Worm (Caenorhabditis elegans) whole organism, young adult: ENCODE results near the gene inx-18.

Experiments used
- B0336.3 ChIP-seq: fragments of 200-800 bp; sonication (Bioruptor generic); IDR thresholded peaks from 2 replicates; pipeline ENCODE4 v1.3.6; 2022; ENCODE audit warnings: missing genetic modification characterization, missing compliant biosample characterization
- F23B12.7 ChIP-seq: sonication (generic microtip); optimal IDR thresholded peaks from 2 replicates; lab custom pipeline; 2017; ENCODE audit warnings: missing genetic modification characterization, mild to moderate bottlenecking, missing compliant biosample characterization, antibody characterized with exemption, moderate library complexity; ENCODE audit not compliant: insufficient read depth
- F37B4.10 ChIP-seq: fragments of 200-800 bp; sonication (Bioruptor generic); IDR thresholded peaks from 2 replicates; pipeline ENCODE4 v1.3.6; 2022; ENCODE audit warnings: missing genetic modification characterization, missing compliant biosample characterization
- F52B5.7 ChIP-seq: sonication (generic microtip); optimal IDR thresholded peaks from 2 replicates; lab custom pipeline; 2016; ENCODE audit warnings: mild to moderate bottlenecking, missing genetic modification characterization, missing compliant biosample characterization
- F55B11.4 ChIP-seq: sonication (generic microtip); optimal IDR thresholded peaks from 2 replicates; lab custom pipeline; 2016; ENCODE audit warnings: missing compliant biosample characterization, missing genetic modification characterization, borderline replicate concordance; ENCODE audit not compliant: insufficient read depth
- F57C9.4 ChIP-seq: sonication (generic microtip); optimal IDR thresholded peaks from 2 replicates; lab custom pipeline; 2017; ENCODE audit warnings: mild to moderate bottlenecking, missing genetic modification characterization, missing compliant biosample characterization
- K12H6.12 ChIP-seq: fragments of 200-800 bp; sonication (Bioruptor generic); optimal IDR thresholded peaks from 2 replicates; lab custom pipeline; 2018; ENCODE audit warnings: mild to moderate bottlenecking, missing genetic modification characterization, missing compliant biosample characterization
- T26A5.8 ChIP-seq: sonication (generic microtip); optimal IDR thresholded peaks from 2 replicates; lab custom pipeline; 2016; ENCODE audit warnings: missing genetic modification characterization, missing compliant biosample characterization
- Y67H2A.10 ChIP-seq: fragments of 200-800 bp; sonication (Bioruptor generic); conservative IDR thresholded peaks from 2 replicates; pipeline ENCODE4 v1.3.6; 2022; ENCODE audit warnings: missing genetic modification reagents, missing genetic modification characterization, missing compliant biosample characterization
- ama-1 ChIP-seq, 3 experiments: fragments of 150-350 bp in 1 of 3; sonication (generic microtip) in 2 of 3; optimal IDR thresholded peaks; 2 replicates each; lab custom pipeline; 2014 to 2018; ENCODE audit warnings: missing biosample characterization in 2 of 3, missing genetic modification characterization in 2 of 3, missing genetic modification reagents in 2 of 3
- aptf-3 ChIP-seq: fragments of 200-800 bp; sonication (Bioruptor generic); IDR thresholded peaks from 2 replicates; pipeline ENCODE4 v1.3.6; 2022; ENCODE audit warnings: missing genetic modification characterization, missing compliant biosample characterization
- athp-1 ChIP-seq: sonication (generic microtip); optimal IDR thresholded peaks from 2 replicates; lab custom pipeline; 2017; ENCODE audit warnings: mild to moderate bottlenecking, missing genetic modification characterization, missing compliant biosample characterization
- attf-5 ChIP-seq: fragments of 200-800 bp; sonication (Bioruptor generic); optimal IDR thresholded peaks from 2 replicates; lab custom pipeline; 2018; ENCODE audit warnings: mild to moderate bottlenecking, missing genetic modification characterization, missing compliant biosample characterization
- attf-6 ChIP-seq: fragments of 200-800 bp; sonication (Bioruptor generic); IDR thresholded peaks from 2 replicates; pipeline ENCODE4 v1.3.6; 2022; ENCODE audit warnings: missing genetic modification reagents, missing genetic modification characterization, missing compliant biosample characterization
- ccch-3 ChIP-seq: fragments of 200-800 bp; sonication (Bioruptor generic); optimal IDR thresholded peaks from 2 replicates; lab custom pipeline; 2018; ENCODE audit warnings: mild to moderate bottlenecking, missing genetic modification characterization, missing compliant biosample characterization
- ceh-58 ChIP-seq: fragments of 200-800 bp; sonication (Bioruptor generic); IDR thresholded peaks from 2 replicates; pipeline ENCODE4 v1.3.6; 2022; ENCODE audit warnings: missing genetic modification characterization, missing compliant biosample characterization
- die-1 ChIP-seq: sonication (generic microtip); optimal IDR thresholded peaks from 2 replicates; lab custom pipeline; 2016; ENCODE audit warnings: missing genotype, mild to moderate bottlenecking, missing genetic modification characterization, missing compliant biosample characterization
- dpff-1 ChIP-seq: sonication (generic microtip); optimal IDR thresholded peaks from 2 replicates; lab custom pipeline; 2017; ENCODE audit warnings: mild to moderate bottlenecking, missing genetic modification characterization, missing compliant biosample characterization
- egl-18 ChIP-seq: fragments of 200-800 bp; sonication (Bioruptor generic); IDR thresholded peaks from 2 replicates; pipeline ENCODE4 v1.3.6; 2022; ENCODE audit warnings: missing genetic modification reagents, missing genetic modification characterization, missing compliant biosample characterization
- fkh-3 ChIP-seq: sonication (generic microtip); optimal IDR thresholded peaks from 2 replicates; lab custom pipeline; 2016; ENCODE audit warnings: mild to moderate bottlenecking, missing genetic modification characterization, missing compliant biosample characterization
- hlh-26 ChIP-seq: fragments of 200-800 bp; sonication (Bioruptor generic); conservative IDR thresholded peaks from 2 replicates; pipeline ENCODE4 v1.3.6; 2022; ENCODE audit warnings: missing genetic modification reagents, missing genetic modification characterization, missing compliant biosample characterization
- hmg-1.2 ChIP-seq: fragments of 200-800 bp; sonication (Bioruptor generic); IDR thresholded peaks from 2 replicates; pipeline ENCODE4 v1.3.6; 2022; ENCODE audit warnings: missing genetic modification reagents, missing genetic modification characterization, missing compliant biosample characterization
- hsf-1 ChIP-seq: fragments of 200-800 bp; sonication (Bioruptor generic); IDR thresholded peaks from 2 replicates; pipeline ENCODE4 v1.3.6; 2022; ENCODE audit warnings: missing genetic modification reagents, missing genetic modification characterization, missing compliant biosample characterization
- let-526 ChIP-seq: fragments of 200-800 bp; sonication (Bioruptor generic); IDR thresholded peaks from 2 replicates; pipeline ENCODE4 v1.3.6; 2022; ENCODE audit warnings: missing genetic modification reagents, missing genetic modification characterization, missing compliant biosample characterization
- lin-35 ChIP-seq, 3 experiments: fragments of 150-350 bp in 2 of 3; sonication (generic microtip) in 1 of 3; optimal IDR thresholded peaks; 2 replicates each; lab custom pipeline; 2014 to 2018; ENCODE audit warnings: missing biosample characterization in 3 of 3, missing genetic modification characterization in 3 of 3, missing genetic modification reagents in 3 of 3
- lin-40 ChIP-seq: sonication (generic microtip); optimal IDR thresholded peaks from 2 replicates; lab custom pipeline; 2016; ENCODE audit warnings: missing genetic modification characterization, mild to moderate bottlenecking, missing compliant biosample characterization, missing genotype, missing genetic modification reagents
- lsy-27 ChIP-seq: sonication (generic microtip); optimal IDR thresholded peaks from 2 replicates; lab custom pipeline; 2017; ENCODE audit warnings: missing genetic modification characterization, mild to moderate bottlenecking, missing compliant biosample characterization, antibody characterized with exemption, missing genotype, borderline replicate concordance; ENCODE audit not compliant: insufficient read depth
- madf-6 ChIP-seq: fragments of 200-800 bp; sonication (Bioruptor generic); IDR thresholded peaks from 2 replicates; pipeline ENCODE4 v1.3.6; 2022; ENCODE audit warnings: missing genetic modification reagents, missing genetic modification characterization, missing compliant biosample characterization
- nhr-90 ChIP-seq: sonication (generic microtip); optimal IDR thresholded peaks from 2 replicates; lab custom pipeline; 2016; ENCODE audit warnings: missing genotype, mild to moderate bottlenecking, missing genetic modification characterization, missing compliant biosample characterization
- repo-1 ChIP-seq: sonication (generic microtip); optimal IDR thresholded peaks from 2 replicates; lab custom pipeline; 2017; ENCODE audit warnings: mild to moderate bottlenecking, missing genetic modification characterization, missing compliant biosample characterization
- rpc-1 ChIP-seq, 2 experiments: fragments of 150-350 bp in 1 of 2; sonication (generic microtip) in 1 of 2; optimal IDR thresholded peaks; 2 replicates each; lab custom pipeline; 2014 to 2018; ENCODE audit warnings: missing biosample characterization in 1 of 2, missing genetic modification characterization in 1 of 2, missing genetic modification reagents in 1 of 2, missing genotype in 1 of 2
- tbp1 ChIP-seq: fragments of 200-800 bp; sonication (Bioruptor generic); optimal IDR thresholded peaks from 2 replicates; lab custom pipeline; 2018; ENCODE audit warnings: mild to moderate bottlenecking, missing genetic modification characterization, missing compliant biosample characterization
- tlf-1 ChIP-seq: fragments of 200-800 bp; sonication (Bioruptor generic); optimal IDR thresholded peaks from 2 replicates; lab custom pipeline; 2018; ENCODE audit warnings: mild to moderate bottlenecking, missing genetic modification characterization, missing compliant biosample characterization
- xnd-1 ChIP-seq: sonication (generic microtip); optimal IDR thresholded peaks from 2 replicates; lab custom pipeline; 2016; ENCODE audit warnings: missing genotype, missing genetic modification reagents, missing genetic modification characterization, missing compliant biosample characterization
- zfh-2 ChIP-seq: fragments of 200-800 bp; sonication (Bioruptor generic); conservative IDR thresholded peaks from 2 replicates; pipeline ENCODE4 v1.3.6; 2022; ENCODE audit warnings: missing genetic modification reagents, missing genetic modification characterization, missing compliant biosample characterization
- ztf-18 ChIP-seq: sonication (generic microtip); optimal IDR thresholded peaks from 2 replicates; lab custom pipeline; 2016; ENCODE audit warnings: missing genotype, mild to moderate bottlenecking, missing genetic modification characterization, missing compliant biosample characterization

inx-18 gene

DNA sequence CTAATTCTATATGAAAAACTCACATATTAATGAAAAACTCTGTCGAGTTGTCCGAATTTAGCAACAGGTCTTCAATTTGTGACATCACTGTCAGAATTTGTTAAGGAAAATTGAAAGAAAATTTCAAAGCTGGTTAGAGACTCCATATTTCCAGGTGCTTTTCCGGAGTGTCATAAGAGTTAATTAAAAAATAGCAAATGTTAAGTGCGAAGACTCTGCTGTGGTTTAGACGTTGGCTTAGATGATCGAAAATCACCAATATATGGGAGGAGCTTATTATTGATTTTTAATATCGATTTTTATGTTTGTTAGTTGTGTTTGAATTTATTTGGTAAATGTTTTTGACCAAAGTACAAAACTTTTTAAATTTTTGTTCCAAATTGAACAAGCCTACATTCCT lies 18.4 kb upstream of the inx-18 start, which contains the start of gene C18H7.12 (continued):
- no peak for TF ChIP-seq nhr-90 (tag; lab: Kevin White, UChicago)
- TF ChIP-seq, all 124 proteins: peak for 0

ce11 chrIV:592382-592781 lies 13.8 kb upstream of the inx-18 start, which contains the start of gene C18H7.6:
Gene C18H7.6, minus strand, starts transcription at chrIV:592485.
- TF ChIP-seq madf-6 (no peak), F57C9.4 (tag; lab: Kevin White, UChicago) (no peak), T26A5.8 (tag; lab: Kevin White, UChicago) (no peak), dpff-1 (tag; lab: Kevin White, UChicago) (no peak), B0336.3 (no peak), rpc-1 (optimal IDR thresholded peaks at IDR 0.05; lab: Kevin White, UChicago) (no peak), rpc-1 (tag; optimal IDR thresholded peaks at IDR 0.05; lab: Kevin White, UChicago) (no peak), hmg-1.2 (GFP tag; lab: Robert Waterston, UW) (no peak), attf-5 (GFP tag; lab: Kevin White, UChicago) (no peak), F55B11.4 (tag; lab: Kevin White, UChicago) (no peak), xnd-1 (no peak), Y67H2A.10 (GFP tag; lab: Robert Waterston, UW) (no peak), F52B5.7 (tag; lab: Kevin White, UChicago) (no peak), lin-40 (tag; lab: Kevin White, UChicago) (no peak), die-1 (tag; lab: Kevin White, UChicago) (no peak)

DNA sequence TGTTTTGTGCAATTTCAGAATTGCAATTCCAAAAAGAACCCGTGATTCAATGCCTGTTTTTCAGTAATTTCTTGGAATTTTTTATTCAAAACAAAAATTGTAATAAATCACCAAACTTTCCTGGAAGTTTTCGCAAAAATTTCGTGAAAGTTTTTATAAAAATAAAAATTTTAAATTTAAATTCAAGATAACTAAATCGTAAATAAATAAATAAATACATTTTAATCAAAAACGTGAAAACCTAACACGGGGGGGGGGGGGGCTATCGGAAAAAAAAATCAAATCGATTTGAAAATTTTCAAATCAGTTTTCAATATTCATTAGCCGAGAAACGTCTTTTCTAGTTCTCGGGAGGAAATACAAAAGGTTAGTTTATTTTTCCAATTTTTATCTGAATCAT lies 13.1 kb upstream of the inx-18 start, which contains the start of gene C18H7.4:
Gene C18H7.4, plus strand, starts transcription at position 301 of the 400 bp plus-strand sequence.
- TF ChIP-seq egl-18 (no peak), hlh-26 (no peak), F37B4.10 (GFP tag; lab: Robert Waterston, UW) (no peak), ccch-3 (GFP tag; lab: Kevin White, UChicago) (no peak), Y67H2A.10 (GFP tag; lab: Robert Waterston, UW) (no peak), K12H6.12 (tag; lab: Kevin White, UChicago) (no peak), aptf-3 (no peak), attf-6 (GFP tag; lab: Robert Waterston, UW) (no peak), fkh-3 (tag; lab: Kevin White, UChicago) (no peak), hsf-1 (no peak), lsy-27 (tag; lab: Kevin White, UChicago) (no peak), repo-1 (tag; lab: Kevin White, UChicago) (no peak), tbp1 (GFP tag; lab: Kevin White, UChicago) (no peak), ztf-18 (tag; lab: Kevin White, UChicago) (no peak), lin-35 (GFP tag; optimal IDR thresholded peaks at IDR 0.05; lab: Kevin White, UChicago) (no peak), let-526 (GFP tag; lab: Robert Waterston, UW) (no peak), ama-1 (optimal IDR thresholded peaks at IDR 0.05; lab: Kevin White, UChicago) (no peak), ama-1 (GFP tag; optimal IDR thresholded peaks at IDR 0.05; lab: Kevin White, UChicago) (no peak), athp-1 (tag; lab: Kevin White, UChicago) (no peak), tlf-1 (GFP tag; lab: Kevin White, UChicago) (no peak)
- TF ChIP-seq, all 124 proteins: peak for 0

DNA sequence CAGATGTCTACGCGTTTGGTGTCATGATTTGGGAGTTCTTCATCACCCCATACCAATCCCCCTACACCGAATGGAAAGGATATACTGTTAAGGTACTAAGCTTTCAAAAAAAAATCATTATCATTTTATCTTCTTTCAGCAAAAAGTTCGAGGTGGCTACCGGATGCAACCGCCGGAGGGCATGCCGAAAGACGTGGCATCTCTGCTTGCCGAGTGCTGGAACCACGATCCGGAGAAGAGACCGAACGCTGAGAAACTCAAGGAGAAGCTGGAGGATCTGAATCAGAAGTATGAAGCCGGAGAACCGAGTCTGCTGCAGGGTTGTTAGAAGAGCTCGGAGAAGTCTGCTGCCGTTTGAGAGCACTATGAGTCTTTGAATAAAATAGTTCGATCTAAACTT lies 11.3 kb upstream of the inx-18 start:
- no peak for TF ChIP-seq ceh-58 (GFP tag; lab: Robert Waterston, UW)
- TF ChIP-seq zfh-2 (GFP tag; lab: Robert Waterston, UW), result peak; percentile 61; the same call in 1 of the 2 replicates
- TF ChIP-seq F52B5.7 (tag; lab: Kevin White, UChicago), result no peak
- TF ChIP-seq F23B12.7, result no peak
- TF ChIP-seq die-1 (tag; lab: Kevin White, UChicago), result no peak
- TF ChIP-seq, all 124 proteins: peak for 1
